Fruit fly (Drosophila melanogaster) whole organism, prepupa: ENCODE measurements around the gene CG4789.

Source experiments
- Blimp-1 ChIP-seq: fragments of 200-800 bp; sonication (Bioruptor generic); optimal IDR thresholded peaks from 3 replicates; lab custom pipeline; 2017; ENCODE audit warnings: missing biosample characterization, missing genetic modification characterization, mild to moderate bottlenecking, moderate library complexity, missing genetic modification reagents
- CG10669 ChIP-seq: fragments of 200-800 bp; sonication (Bioruptor generic); optimal IDR thresholded peaks from 3 replicates; lab custom pipeline; 2018; ENCODE audit warnings: missing biosample characterization, mild to moderate bottlenecking, missing genetic modification characterization, moderate library complexity
- CG15336 ChIP-seq: fragments of 200-800 bp; sonication (Bioruptor generic); IDR thresholded peaks from 2 replicates; pipeline ENCODE4 v1.3.6; 2022; ENCODE audit warnings: missing biosample characterization, missing genetic modification characterization
- CG1621 ChIP-seq: fragments of 200-800 bp; sonication (Bioruptor generic); optimal IDR thresholded peaks from 3 replicates; lab custom pipeline; 2018; ENCODE audit warnings: missing biosample characterization, mild to moderate bottlenecking, missing genetic modification characterization
- CG16779 ChIP-seq: fragments of 200-800 bp; sonication (Bioruptor generic); optimal IDR thresholded peaks from 3 replicates; lab custom pipeline; 2017; ENCODE audit warnings: missing biosample characterization, mild to moderate bottlenecking, missing genetic modification characterization
- CG32006 ChIP-seq: fragments of 200-800 bp; sonication (Bioruptor generic); optimal IDR thresholded peaks from 3 replicates; lab custom pipeline; 2017; ENCODE audit warnings: missing biosample characterization, mild to moderate bottlenecking, missing genetic modification characterization
- CG3919 ChIP-seq: fragments of 200-800 bp; sonication (Bioruptor generic); optimal IDR thresholded peaks from 3 replicates; lab custom pipeline; 2016; ENCODE audit warnings: missing biosample characterization, missing genetic modification characterization
- CG4318 ChIP-seq: fragments of 200-800 bp; sonication (Bioruptor generic); optimal IDR thresholded peaks from 3 replicates; lab custom pipeline; 2017; ENCODE audit warnings: missing biosample characterization, mild to moderate bottlenecking, missing genetic modification characterization
- CG6163 ChIP-seq: fragments of 200-800 bp; sonication (Bioruptor generic); IDR thresholded peaks from 3 replicates; pipeline ENCODE4 v1.3.6; 2022; ENCODE audit warnings: missing biosample characterization, missing genetic modification characterization
- CG6792 ChIP-seq: fragments of 200-800 bp; sonication (Bioruptor generic); optimal IDR thresholded peaks from 3 replicates; lab custom pipeline; 2016; ENCODE audit warnings: missing biosample characterization, missing genetic modification characterization
- CG6854 ChIP-seq: fragments of 200-800 bp; sonication (Bioruptor generic); optimal IDR thresholded peaks from 2 replicates; lab custom pipeline; 2017; ENCODE audit warnings: missing biosample characterization, mild to moderate bottlenecking, missing genetic modification characterization
- CG8119 ChIP-seq: fragments of 200-800 bp; sonication (Bioruptor generic); IDR thresholded peaks from 3 replicates; pipeline ENCODE4 v1.3.6; 2022; ENCODE audit warnings: missing biosample characterization, missing genetic modification characterization
- CG8632 ChIP-seq: fragments of 200-800 bp; sonication (Bioruptor generic); optimal IDR thresholded peaks from 3 replicates; lab custom pipeline; 2016; ENCODE audit warnings: missing biosample characterization, missing genetic modification characterization
- CG9139 ChIP-seq: fragments of 200-800 bp; sonication (Bioruptor generic); optimal IDR thresholded peaks from 3 replicates; lab custom pipeline; 2017; ENCODE audit warnings: missing biosample characterization, mild to moderate bottlenecking, missing genetic modification characterization
- Eip78C ChIP-seq: fragments of 200-800 bp; sonication (Bioruptor generic); peaks from one replicate; lab custom pipeline; 2016; ENCODE audit warnings: missing biosample characterization, missing genetic modification characterization
- Ets21C ChIP-seq: fragments of 200-800 bp; sonication (Bioruptor generic); optimal IDR thresholded peaks from 3 replicates; lab custom pipeline; 2016; ENCODE audit warnings: missing biosample characterization, missing genetic modification characterization
- Ets96B ChIP-seq: fragments of 200-800 bp; optimal IDR thresholded peaks from 2 replicates; lab custom pipeline; 2019; ENCODE audit warnings: missing biosample characterization, mild to moderate bottlenecking, missing genetic modification characterization, moderate library complexity
- Hr38 ChIP-seq: sonication (Bioruptor generic); optimal IDR thresholded peaks from 2 replicates; lab custom pipeline; 2016; ENCODE audit warnings: missing biosample characterization, missing genetic modification characterization
- Hr39 ChIP-seq: fragments of 200-800 bp; sonication (Bioruptor generic); optimal IDR thresholded peaks from 2 replicates; lab custom pipeline; 2016; ENCODE audit warnings: missing biosample characterization, missing genetic modification characterization
- OdsH ChIP-seq: fragments of 200-800 bp; sonication (Bioruptor generic); optimal IDR thresholded peaks from 3 replicates; lab custom pipeline; 2016; ENCODE audit warnings: missing biosample characterization, missing genetic modification characterization
- Sox102F ChIP-seq: fragments of 200-800 bp; sonication (Bioruptor generic); optimal IDR thresholded peaks from 2 replicates; lab custom pipeline; 2016; ENCODE audit warnings: missing biosample characterization, mild to moderate bottlenecking, missing genetic modification characterization
- Sox14 ChIP-seq: fragments of 200-800 bp; sonication (Bioruptor generic); optimal IDR thresholded peaks from 3 replicates; lab custom pipeline; 2016; ENCODE audit warnings: missing biosample characterization, missing genetic modification characterization
- achi ChIP-seq: fragments of 200-800 bp; sonication (Bioruptor generic); optimal IDR thresholded peaks from 3 replicates; lab custom pipeline; 2016; ENCODE audit warnings: missing biosample characterization, missing genetic modification characterization
- acj6 ChIP-seq: fragments of 200-800 bp; sonication (Bioruptor generic); optimal IDR thresholded peaks from 3 replicates; lab custom pipeline; 2016; ENCODE audit warnings: missing biosample characterization, missing genetic modification characterization
- dac ChIP-seq: fragments of 200-800 bp; sonication (Bioruptor generic); optimal IDR thresholded peaks from 2 replicates; lab custom pipeline; 2017; ENCODE audit warnings: missing biosample characterization, mild to moderate bottlenecking, missing genetic modification characterization
- dsx ChIP-seq: fragments of 200-800 bp; optimal IDR thresholded peaks from 3 replicates; lab custom pipeline; 2019; ENCODE audit warnings: missing biosample characterization, mild to moderate bottlenecking, missing genetic modification characterization, moderate library complexity; ENCODE audit not compliant: poor library complexity, severe bottlenecking
- eg ChIP-seq: fragments of 200-800 bp; sonication (Bioruptor generic); IDR thresholded peaks from 3 replicates; pipeline ENCODE4 v1.3.6; 2022; ENCODE audit warnings: missing biosample characterization, missing genetic modification characterization
- esn ChIP-seq: fragments of 200-800 bp; sonication (Bioruptor generic); optimal IDR thresholded peaks from 2 replicates; lab custom pipeline; 2016; ENCODE audit warnings: missing biosample characterization, mild to moderate bottlenecking, missing genetic modification characterization, moderate library complexity
- fd59A ChIP-seq: fragments of 200-800 bp; sonication (Bioruptor generic); optimal IDR thresholded peaks from 2 replicates; lab custom pipeline; 2017; ENCODE audit warnings: missing biosample characterization, mild to moderate bottlenecking, missing genetic modification characterization, missing genetic modification reagents
- fd85E ChIP-seq: fragments of 200-800 bp; sonication (Bioruptor generic); optimal IDR thresholded peaks from 3 replicates; lab custom pipeline; 2016; ENCODE audit warnings: missing biosample characterization, missing genetic modification characterization
- fkh ChIP-seq: fragments of 200-800 bp; sonication (Bioruptor generic); optimal IDR thresholded peaks from 3 replicates; lab custom pipeline; 2017; ENCODE audit warnings: missing biosample characterization, mild to moderate bottlenecking, missing genetic modification characterization, moderate library complexity
- net ChIP-seq: fragments of 200-800 bp; sonication (Bioruptor generic); optimal IDR thresholded peaks from 3 replicates; lab custom pipeline; 2016; ENCODE audit warnings: missing biosample characterization, missing genetic modification characterization
- pdm3 ChIP-seq: fragments of 200-800 bp; sonication (Bioruptor generic); optimal IDR thresholded peaks from 3 replicates; lab custom pipeline; 2016; ENCODE audit warnings: missing biosample characterization, missing genetic modification characterization
- salr ChIP-seq, 2 experiments: fragments of 200-800 bp; sonication (Bioruptor generic); optimal IDR thresholded peaks; 3 replicates each; lab custom pipeline; 2016 to 2018; ENCODE audit warnings: missing biosample characterization in 2 of 2, missing genetic modification characterization in 2 of 2, mild to moderate bottlenecking in 1 of 2
- spab ChIP-seq: fragments of 200-800 bp; sonication (Bioruptor generic); optimal IDR thresholded peaks from 2 replicates; lab custom pipeline; 2017; ENCODE audit warnings: missing biosample characterization, mild to moderate bottlenecking, missing genetic modification characterization, missing genetic modification reagents
- ss ChIP-seq, 2 experiments: fragments of 200-800 bp; sonication (Bioruptor generic); optimal IDR thresholded peaks; 2 replicates in 1 of 2; 3 replicates in 1 of 2; lab custom pipeline; 2017 to 2018; ENCODE audit warnings: mild to moderate bottlenecking in 2 of 2, missing biosample characterization in 2 of 2, missing genetic modification characterization in 2 of 2, moderate library complexity in 1 of 2
- svp ChIP-seq: fragments of 200-800 bp; sonication (Bioruptor generic); peaks from one replicate; lab custom pipeline; 2016; ENCODE audit warnings: missing biosample characterization, missing genetic modification characterization
- vri ChIP-seq: fragments of 200-800 bp; sonication (Bioruptor generic); optimal IDR thresholded peaks from 3 replicates; lab custom pipeline; 2016; ENCODE audit warnings: missing biosample characterization, mild to moderate bottlenecking, missing genetic modification characterization

The CG4789 gene

DNA sequence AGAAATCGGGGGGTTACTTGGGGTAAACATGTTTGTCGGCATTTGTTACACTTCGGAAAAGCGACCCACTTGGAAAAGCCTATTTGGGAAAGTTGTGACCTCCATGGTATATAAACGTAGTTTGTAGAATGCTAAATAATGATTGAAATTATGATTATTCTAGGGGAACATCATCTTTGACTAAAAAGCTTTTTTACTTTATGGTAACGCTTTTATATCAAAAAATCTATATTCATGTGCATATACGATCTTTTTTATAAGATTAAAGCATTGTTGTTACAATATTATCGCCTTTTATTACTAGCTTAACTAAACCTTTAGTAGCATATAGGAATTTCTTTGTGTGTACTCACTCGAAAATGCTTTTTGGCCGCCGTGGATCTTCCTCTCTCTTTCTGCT lies 33.5 kb downstream of the CG4789 start (continued):
- TF ChIP-seq Blimp-1 (no peak), fd59A (GFP tag; lab: Kevin White, UChicago) (peak; percentile 8), pdm3 (GFP tag; lab: Kevin White, UChicago) (peak; percentile 73), CG1621 (no peak), Sox102F (GFP tag; lab: Kevin White, UChicago) (peak; percentile 48), CG32006 (GFP tag; lab: Kevin White, UChicago) (peak; percentile 92), CG10669 (GFP tag; lab: Kevin White, UChicago) (no peak), achi (peak; percentile 74), CG16779 (tag; lab: Kevin White, UChicago) (peak; percentile 70), Eip78C (GFP tag; lab: Kevin White, UChicago) (peak; percentile 94), Hr39 (GFP tag; lab: Kevin White, UChicago) (peak; percentile 49), OdsH (peak; percentile 73), fkh (GFP tag; lab: Kevin White, UChicago) (no peak), spab (no peak), CG8119 (GFP tag; lab: Robert Waterston, UW) (peak; percentile 88), Ets21C (GFP tag; lab: Kevin White, UChicago) (peak; percentile 12), CG9139 (GFP tag; lab: Kevin White, UChicago) (no peak), svp (peak; percentile 73), eg (GFP tag; lab: Robert Waterston, UW) (peak; percentile 58; the same call in 2 of the 3 replicates)

- no peak for TF ChIP-seq Ets21C (GFP tag; lab: Kevin White, UChicago)
- TF ChIP-seq net, result peak; percentile 12
- peak; percentile 32 for TF ChIP-seq dsx (GFP tag; lab: Kevin White, UChicago)
- peak; percentile 40; the same call in 1 of the 2 replicates for TF ChIP-seq CG15336
- TF ChIP-seq salr (GFP tag; optimal IDR thresholded peaks at IDR 0.05; lab: Kevin White, UChicago), result no peak
- TF ChIP-seq eg (GFP tag; lab: Robert Waterston, UW), result peak; percentile 53; the same call in 2 of the 3 replicates
- TF ChIP-seq svp, result peak; percentile 35
- TF ChIP-seq dac (GFP tag; lab: Kevin White, UChicago), result no peak
- TF ChIP-seq esn (GFP tag; lab: Kevin White, UChicago), result peak; percentile 7
- peak; percentile 59 for TF ChIP-seq CG6163
- TF ChIP-seq CG16779 (tag; lab: Kevin White, UChicago), result no peak
- no peak for TF ChIP-seq CG4318
- no peak for TF ChIP-seq CG8632
- TF ChIP-seq ss (GFP tag; optimal IDR thresholded peaks at IDR 0.05; lab: Kevin White, UChicago), result peak in 1 of 2 experiments; percentile 19
These were observed 34.6 kb downstream of the CG4789 start, which contains the start of the genes CG13004 and CG46306 for dm6 chrX:16835304-16835703. Gene CG13004, minus strand, starts transcription at chrX:16835520. Gene CG46306, minus strand, starts transcription at chrX:16835520.

dm6 chrX:16836091-16836799 lies 35.5 kb downstream of the CG4789 start:
- TF ChIP-seq CG6792, result no peak
- TF ChIP-seq fkh (GFP tag; lab: Kevin White, UChicago), result peak; percentile 1
- no peak for TF ChIP-seq acj6 (GFP tag; lab: Kevin White, UChicago)
- TF ChIP-seq eg (GFP tag; lab: Robert Waterston, UW), result 0 out of 3 replicates have a peak, but pooled peaks have one; percentile 19
- TF ChIP-seq CG6163, result 0 out of 3 replicates have a peak, but pooled peaks have one; percentile 30
- peak; percentile 82 for TF ChIP-seq svp
- peak; percentile 58 for TF ChIP-seq dsx (GFP tag; lab: Kevin White, UChicago)
- peak in 1 of 2 experiments; percentile 23 for TF ChIP-seq ss (GFP tag; optimal IDR thresholded peaks at IDR 0.05; lab: Kevin White, UChicago)
- TF ChIP-seq, all 60 proteins: peak for 6

DNA sequence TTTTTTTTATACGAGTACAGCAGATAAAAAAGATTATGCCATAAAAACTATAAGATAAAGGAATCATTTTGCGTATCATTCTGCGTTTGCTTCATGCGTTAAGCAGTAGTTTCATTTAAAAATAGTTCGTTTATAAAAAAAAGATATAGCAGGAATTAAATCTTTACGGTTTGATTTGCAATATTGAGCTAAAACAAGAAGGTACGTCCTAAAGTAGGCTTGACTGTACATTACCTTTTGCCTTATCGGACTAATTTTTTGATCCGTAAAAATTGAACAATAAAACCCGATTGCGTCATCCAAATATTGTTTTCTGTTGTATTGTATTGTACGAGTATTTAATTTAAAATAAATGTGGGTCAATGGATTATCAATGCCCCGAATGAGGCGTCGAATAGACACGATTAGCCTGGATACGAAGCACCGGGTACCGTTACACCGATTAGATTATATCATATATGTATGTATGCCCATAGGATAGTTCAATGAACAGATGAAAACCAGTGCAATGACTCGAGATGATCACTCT lies 36.1 kb downstream of the CG4789 start:
- TF ChIP-seq CG3919, result no peak
- TF ChIP-seq vri (GFP tag; lab: Kevin White, UChicago), result peak; percentile 48
- no peak for TF ChIP-seq Ets96B (tag; lab: Kevin White, UChicago)
- TF ChIP-seq Eip78C (GFP tag; lab: Kevin White, UChicago), result peak; percentile 28
- TF ChIP-seq CG9139 (GFP tag; lab: Kevin White, UChicago), result no peak
- no peak for TF ChIP-seq Hr38 (GFP tag; lab: Kevin White, UChicago)
- TF ChIP-seq CG1621, result no peak
- no peak for TF ChIP-seq Sox14 (GFP tag; lab: Kevin White, UChicago)
- no peak for TF ChIP-seq ss (GFP tag; optimal IDR thresholded peaks at IDR 0.05; lab: Kevin White, UChicago)
- TF ChIP-seq CG15336, result no peak
- TF ChIP-seq CG6854 (GFP tag; lab: Kevin White, UChicago), result no peak
- no peak for TF ChIP-seq fd85E (GFP tag; lab: Kevin White, UChicago)
- peak; percentile 69 for TF ChIP-seq svp
- TF ChIP-seq Sox102F (GFP tag; lab: Kevin White, UChicago), result no peak
- no peak for TF ChIP-seq dsx (GFP tag; lab: Kevin White, UChicago)
